Fruit fly (Drosophila melanogaster) whole organism, prepupa: Measurements from ENCODE around the gene CG13631.

Experiments used
- CG10669 ChIP-seq: fragments of 200-800 bp; sonication (Bioruptor generic); optimal IDR thresholded peaks from 3 replicates; lab custom pipeline; 2018; ENCODE audit warnings: missing biosample characterization, mild to moderate bottlenecking, missing genetic modification characterization, moderate library complexity
- CG11902 ChIP-seq: fragments of 200-800 bp; sonication (Bioruptor generic); optimal IDR thresholded peaks from 3 replicates; lab custom pipeline; 2016; ENCODE audit warnings: missing biosample characterization, missing genetic modification characterization
- CG34406 ChIP-seq: fragments of 200-800 bp; sonication (Bioruptor generic); optimal IDR thresholded peaks from 3 replicates; lab custom pipeline; 2016; ENCODE audit warnings: missing biosample characterization, missing genetic modification characterization
- Lpt ChIP-seq: fragments of 200-800 bp; sonication (Bioruptor generic); optimal IDR thresholded peaks from 3 replicates; lab custom pipeline; 2016; ENCODE audit warnings: missing biosample characterization, missing genetic modification characterization
- OdsH ChIP-seq: fragments of 200-800 bp; sonication (Bioruptor generic); optimal IDR thresholded peaks from 3 replicates; lab custom pipeline; 2016; ENCODE audit warnings: missing biosample characterization, missing genetic modification characterization
- Sox102F ChIP-seq: fragments of 200-800 bp; sonication (Bioruptor generic); optimal IDR thresholded peaks from 2 replicates; lab custom pipeline; 2016; ENCODE audit warnings: missing biosample characterization, mild to moderate bottlenecking, missing genetic modification characterization
- eg ChIP-seq: fragments of 200-800 bp; sonication (Bioruptor generic); IDR thresholded peaks from 3 replicates; pipeline ENCODE4 v1.3.6; 2022; ENCODE audit warnings: missing biosample characterization, missing genetic modification characterization
- fkh ChIP-seq: fragments of 200-800 bp; sonication (Bioruptor generic); optimal IDR thresholded peaks from 3 replicates; lab custom pipeline; 2017; ENCODE audit warnings: missing biosample characterization, mild to moderate bottlenecking, missing genetic modification characterization, moderate library complexity
- vri ChIP-seq: fragments of 200-800 bp; sonication (Bioruptor generic); optimal IDR thresholded peaks from 3 replicates; lab custom pipeline; 2016; ENCODE audit warnings: missing biosample characterization, mild to moderate bottlenecking, missing genetic modification characterization

- TF ChIP-seq OdsH (GFP tag; lab: Kevin White, UChicago) (no peak), vri (GFP tag; lab: Kevin White, UChicago) (no peak), CG11902 (GFP tag; lab: Kevin White, UChicago) (no peak), Sox102F (no peak), Lpt (GFP tag; lab: Kevin White, UChicago) (no peak), eg (GFP tag; lab: Robert Waterston, UW) (peak; percentile 40; the same call in 2 of the 3 replicates), fkh (GFP tag; lab: Kevin White, UChicago) (no peak), CG10669 (GFP tag; lab: Kevin White, UChicago) (no peak), CG34406 (GFP tag; lab: Kevin White, UChicago) (no peak)
Measured at dm6 chr3R:24766684-24767083, 2.5 kb upstream of the CG13631 start.
